Worm (Caenorhabditis elegans) whole organism, L1 larva: ENCODE results near the gene F57B7.2.

Experiments used
- C04F5.9 ChIP-seq: sonication (generic microtip); optimal IDR thresholded peaks from 2 replicates; lab custom pipeline; 2016; ENCODE audit warnings: missing genetic modification characterization, missing compliant biosample characterization
- aha-1 ChIP-seq: fragments of 150-350 bp; optimal IDR thresholded peaks from 2 replicates; lab custom pipeline; 2014; ENCODE audit warnings: missing biosample characterization, missing genetic modification characterization
- ceh-8 ChIP-seq: fragments of 200-800 bp; sonication (Bioruptor generic); optimal IDR thresholded peaks from 2 replicates; lab custom pipeline; 2018; ENCODE audit warnings: mild to moderate bottlenecking, missing genetic modification characterization, moderate library complexity, missing compliant biosample characterization
- fkh-10 ChIP-seq: sonication (generic microtip); optimal IDR thresholded peaks from 2 replicates; lab custom pipeline; 2017; ENCODE audit warnings: missing biosample characterization, missing genetic modification reagents, missing genetic modification characterization
- fos-1 ChIP-seq: fragments of 150-350 bp; optimal IDR thresholded peaks from 2 replicates; lab custom pipeline; 2014; ENCODE audit warnings: missing biosample characterization, missing genetic modification characterization
- isw-1 ChIP-seq: fragments of 200-800 bp; sonication (Bioruptor generic); IDR thresholded peaks from 2 replicates; pipeline ENCODE4 v1.3.6; 2022; ENCODE audit warnings: missing genetic modification characterization, missing compliant biosample characterization
- lin-15B ChIP-seq: fragments of 150-350 bp; sonication (generic microtip); optimal IDR thresholded peaks from 3 replicates; lab custom pipeline; 2014; ENCODE audit warnings: missing biosample characterization, missing genetic modification characterization
- lsy-2 ChIP-seq, 2 experiments: fragments of 150-350 bp; optimal IDR thresholded peaks; 2 replicates each; lab custom pipeline; 2014; ENCODE audit warnings: missing biosample characterization in 2 of 2, missing genetic modification characterization in 2 of 2
- nhr-11 ChIP-seq: fragments of 150-350 bp; optimal IDR thresholded peaks from 2 replicates; lab custom pipeline; 2014; ENCODE audit warnings: missing biosample characterization, missing genetic modification characterization
- pqm-1 ChIP-seq: sonication (generic microtip); optimal IDR thresholded peaks from 3 replicates; lab custom pipeline; 2017; ENCODE audit warnings: missing biosample characterization, missing genetic modification characterization
- snpc-4 ChIP-seq: fragments of 150-350 bp; optimal IDR thresholded peaks from 2 replicates; lab custom pipeline; 2014; ENCODE audit warnings: missing biosample characterization, missing genetic modification characterization
- tbx-2 ChIP-seq: sonication (generic microtip); optimal IDR thresholded peaks from 2 replicates; lab custom pipeline; 2016; ENCODE audit warnings: missing genetic modification characterization, missing compliant biosample characterization
- vab-15 ChIP-seq: sonication (generic microtip); optimal IDR thresholded peaks from 2 replicates; lab custom pipeline; 2017; ENCODE audit warnings: missing genotype, mild to moderate bottlenecking, missing genetic modification characterization, missing compliant biosample characterization

DNA sequence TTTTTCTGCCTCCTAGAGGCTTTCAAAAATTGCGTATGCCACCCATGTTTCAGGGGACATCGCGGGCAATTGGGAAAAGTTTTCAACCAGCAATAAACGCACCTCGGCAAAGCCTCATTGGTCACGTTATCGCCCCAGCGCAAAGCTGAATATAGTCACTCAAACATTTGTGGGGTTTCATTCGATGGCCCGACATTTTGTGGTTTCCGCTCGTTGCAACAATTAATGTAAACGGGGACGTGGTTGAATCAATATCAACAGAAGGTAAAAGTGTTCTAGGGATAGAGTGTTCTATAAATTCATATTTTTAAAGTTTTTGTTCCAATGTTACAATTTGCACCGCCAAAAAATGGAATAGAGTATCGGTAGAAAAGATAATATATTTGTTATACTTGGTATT is 44.9 kb upstream of the F57B7.2 start:
- no peak for TF ChIP-seq vab-15
- TF ChIP-seq fos-1 (tag; lab: Kevin White, UChicago) = no peak
- no peak for TF ChIP-seq ceh-8 (GFP tag; lab: Kevin White, UChicago)
- no peak for TF ChIP-seq fkh-10 (GFP tag; lab: Kevin White, UChicago)
- no peak for TF ChIP-seq isw-1
- no peak for TF ChIP-seq aha-1
- TF ChIP-seq lin-15B (tag; lab: Kevin White, UChicago) = no peak
- no peak for TF ChIP-seq snpc-4 (tag; lab: Kevin White, UChicago)
- no peak for TF ChIP-seq tbx-2 (tag; lab: Kevin White, UChicago)
- no peak for TF ChIP-seq nhr-11 (tag; lab: Kevin White, UChicago)
- no peak for TF ChIP-seq C04F5.9 (tag; lab: Kevin White, UChicago)
- TF ChIP-seq pqm-1 (tag; lab: Kevin White, UChicago) = no peak
- TF ChIP-seq lsy-2 (tag; optimal IDR thresholded peaks at IDR 0.05; lab: Kevin White, UChicago) = no peak
